Fruit fly (Drosophila melanogaster): ENCODE results near the gene CG7988.

dm6 chr3R:18230229-18230628 is 9.9 kb downstream of the CG7988 start:
- no peak for TF ChIP-seq insv (optimal IDR thresholded peaks at IDR 0.05)
- TF ChIP-seq psq (optimal IDR thresholded peaks at IDR 0.05) = no peak
- TF ChIP-seq ttk (optimal IDR thresholded peaks at IDR 0.05) = no peak

Data from Kc167 (cell line).